Fruit fly (Drosophila melanogaster) whole organism, adult: ENCODE data around the gene CG34163.

Source experiments
- CG12768 ChIP-seq: fragments of 200-800 bp; sonication (Bioruptor generic); optimal IDR thresholded peaks from 2 replicates; lab custom pipeline; 2017; ENCODE audit warnings: missing biosample characterization, missing genetic modification characterization, mild to moderate bottlenecking, moderate library complexity, missing genetic modification reagents
- CG14711 ChIP-seq: fragments of 200-800 bp; sonication (Bioruptor generic); optimal IDR thresholded peaks from 2 replicates; lab custom pipeline; 2018; ENCODE audit warnings: missing biosample characterization, mild to moderate bottlenecking, missing genetic modification characterization, moderate library complexity
- CG1620 ChIP-seq: fragments of 200-800 bp; sonication (Bioruptor generic); optimal IDR thresholded peaks from 2 replicates; lab custom pipeline; 2016; ENCODE audit warnings: missing biosample characterization, missing genetic modification characterization
- CG7045 ChIP-seq: fragments of 200-800 bp; sonication (Bioruptor generic); optimal IDR thresholded peaks from 2 replicates; lab custom pipeline; 2017; ENCODE audit warnings: missing biosample characterization, mild to moderate bottlenecking, missing genetic modification characterization
- CG7101 ChIP-seq: fragments of 200-800 bp; sonication (Bioruptor generic); optimal IDR thresholded peaks from 2 replicates; lab custom pipeline; 2018; ENCODE audit warnings: missing biosample characterization, mild to moderate bottlenecking, missing genetic modification characterization, moderate library complexity
- Clk ChIP-seq: fragments of 200-800 bp; sonication (Bioruptor generic); optimal IDR thresholded peaks from 2 replicates; lab custom pipeline; 2017; ENCODE audit warnings: missing biosample characterization, missing genetic modification characterization
- Crg-1 ChIP-seq: fragments of 200-800 bp; sonication (Bioruptor generic); optimal IDR thresholded peaks from 2 replicates; lab custom pipeline; 2016; ENCODE audit warnings: missing biosample characterization, missing genetic modification characterization
- Hr96 ChIP-seq: fragments of 200-800 bp; sonication (Bioruptor generic); optimal IDR thresholded peaks from 2 replicates; lab custom pipeline; 2016; ENCODE audit warnings: missing biosample characterization, missing genetic modification characterization
- cic ChIP-seq: fragments of 200-800 bp; sonication (Bioruptor generic); optimal IDR thresholded peaks from 2 replicates; lab custom pipeline; 2017; ENCODE audit warnings: missing biosample characterization, mild to moderate bottlenecking, missing genetic modification characterization, moderate library complexity
- cnc ChIP-seq, 2 experiments: fragments of >200 bp; optimal IDR thresholded peaks; 2 replicates each; lab custom pipeline; 2017
- kay ChIP-seq: fragments of 200-800 bp; sonication (Bioruptor generic); peaks from one replicate; lab custom pipeline; 2016; ENCODE audit warnings: missing biosample characterization, missing genetic modification characterization, borderline replicate concordance
- ovo ChIP-seq: fragments of 200-800 bp; sonication (Bioruptor generic); optimal IDR thresholded peaks from 2 replicates; lab custom pipeline; 2016; ENCODE audit warnings: missing biosample characterization, missing genetic modification characterization
- pad ChIP-seq: fragments of 200-800 bp; sonication (Bioruptor generic); optimal IDR thresholded peaks from 3 replicates; lab custom pipeline; 2017; ENCODE audit warnings: missing biosample characterization, missing genetic modification characterization, mild to moderate bottlenecking, moderate library complexity, missing genetic modification reagents
- toe ChIP-seq: fragments of 200-800 bp; sonication (Bioruptor generic); optimal IDR thresholded peaks from 2 replicates; lab custom pipeline; 2016; ENCODE audit warnings: missing biosample characterization, missing genetic modification characterization

dm6 chr2L:11960909-11961308 lies 27.2 kb upstream of the CG34163 start:
- TF ChIP-seq ovo: no peak
- no peak for TF ChIP-seq Hr96 (GFP tag; lab: Kevin White, UChicago)
- no peak for TF ChIP-seq cic (GFP tag; lab: Kevin White, UChicago)
- no peak for TF ChIP-seq Clk
- no peak for TF ChIP-seq kay (GFP tag; lab: Kevin White, UChicago)
- TF ChIP-seq pad (GFP tag; lab: Kevin White, UChicago): no peak
- no peak for TF ChIP-seq CG12768 (GFP tag; lab: Kevin White, UChicago)
- no peak for TF ChIP-seq Crg-1 (GFP tag; lab: Kevin White, UChicago)
- TF ChIP-seq CG7045: no peak
- TF ChIP-seq CG7101 (tag; lab: Kevin White, UChicago): no peak
- no peak for TF ChIP-seq CG1620 (GFP tag; lab: Kevin White, UChicago)
- no peak for TF ChIP-seq CG14711 (tag; lab: Kevin White, UChicago)
- TF ChIP-seq cnc (optimal IDR thresholded peaks at IDR 0.05; lab: Kevin White, UChicago): no peak
- TF ChIP-seq toe (GFP tag; lab: Kevin White, UChicago): no peak
